Worm (Caenorhabditis elegans): Measurements from ENCODE around the gene Y54G2A.7.

ce11 chrIV:2888496-2889101 lies 50.2 kb downstream of the Y54G2A.7 start:
- TF ChIP-seq npax-4 (tag; optimal IDR thresholded peaks at IDR 0.05) (no peak), T23F11.4 (GFP tag; optimal IDR thresholded peaks at IDR 0.05) (no peak), hlh-30 (tag; optimal IDR thresholded peaks at IDR 0.05; ENCODE audit: insufficient read depth) (no peak), fkh-10 (GFP tag; optimal IDR thresholded peaks at IDR 0.05) (no peak), C38D4.7 (GFP tag; optimal IDR thresholded peaks at IDR 0.05) (no peak), pqm-1 (tag; optimal IDR thresholded peaks at IDR 0.05) (no peak), ref-2 (tag; optimal IDR thresholded peaks at IDR 0.05) (peak; percentile 7), fax-1 (tag; optimal IDR thresholded peaks at IDR 0.05) (no peak), unc-86 (tag; optimal IDR thresholded peaks at IDR 0.05) (no peak)

All from whole organism, late embryonic.